Worm (Caenorhabditis elegans) whole organism, L1 larva: Measurements from ENCODE around the gene str-37.

Experiments
- C04F5.9 ChIP-seq: sonication (generic microtip); optimal IDR thresholded peaks from 2 replicates; lab custom pipeline; 2016; ENCODE audit warnings: missing genetic modification characterization, missing compliant biosample characterization
- C16A3.4 ChIP-seq: fragments of 150-350 bp; optimal IDR thresholded peaks from 2 replicates; lab custom pipeline; 2014; ENCODE audit warnings: missing biosample characterization, missing genetic modification characterization
- C34B4.2 ChIP-seq: sonication (generic microtip); optimal IDR thresholded peaks from 2 replicates; lab custom pipeline; 2017; ENCODE audit warnings: mild to moderate bottlenecking, missing genetic modification characterization, missing compliant biosample characterization
- Y116A8C.19 ChIP-seq: sonication (generic microtip); optimal IDR thresholded peaks from 2 replicates; lab custom pipeline; 2016; ENCODE audit warnings: missing compliant biosample characterization, missing genetic modification characterization, borderline replicate concordance
- aly-2 ChIP-seq: fragments of 150-350 bp; optimal IDR thresholded peaks from 2 replicates; lab custom pipeline; 2014; ENCODE audit warnings: missing biosample characterization, missing genetic modification characterization
- blmp-1 ChIP-seq: fragments of 150-350 bp; optimal IDR thresholded peaks from 2 replicates; lab custom pipeline; 2014; ENCODE audit warnings: missing biosample characterization, missing genetic modification characterization
- ceh-82 ChIP-seq, 3 experiments: fragments of 150-350 bp in 1 of 3; sonication (generic microtip) in 2 of 3; optimal IDR thresholded peaks; 2 replicates each; lab custom pipeline; 2014 to 2017; ENCODE audit warnings: missing biosample characterization in 3 of 3, missing genetic modification characterization in 3 of 3
- ceh-88 ChIP-seq: fragments of 200-800 bp; sonication (Bioruptor generic); IDR thresholded peaks from 2 replicates; pipeline ENCODE4 v1.3.6; 2022; ENCODE audit warnings: missing genetic modification characterization, missing compliant biosample characterization
- ceh-90 ChIP-seq: sonication (generic microtip); optimal IDR thresholded peaks from 2 replicates; lab custom pipeline; 2016; ENCODE audit warnings: missing genetic modification characterization, missing compliant biosample characterization
- dpl-1 ChIP-seq, 3 experiments: fragments of 150-350 bp in 2 of 3; sonication (generic microtip) in 1 of 3; optimal IDR thresholded peaks; 2 replicates each; lab custom pipeline; 2014 to 2017; ENCODE audit warnings: missing biosample characterization in 3 of 3, missing genetic modification characterization in 3 of 3, missing genetic modification reagents in 3 of 3
- efl-1 ChIP-seq, 4 experiments: fragments of 150-350 bp; optimal IDR thresholded peaks in 3 of 4; peaks in 1 of 4; 1 replicate in 1 of 4; 2 replicates in 3 of 4; lab custom pipeline; 2014; ENCODE audit warnings: missing biosample characterization in 2 of 4, missing genetic modification characterization in 2 of 4, missing genetic modification reagents in 2 of 4
- efl-3 ChIP-seq: fragments of 200-800 bp; sonication (Bioruptor generic); optimal IDR thresholded peaks from 2 replicates; lab custom pipeline; 2018; ENCODE audit warnings: mild to moderate bottlenecking, missing genetic modification characterization, missing compliant biosample characterization
- egl-27 ChIP-seq, 2 experiments: fragments of 150-350 bp in 1 of 2; sonication (generic microtip); optimal IDR thresholded peaks; 3 replicates each; lab custom pipeline; 2017 to 2018; ENCODE audit warnings: missing biosample characterization in 2 of 2, missing genetic modification characterization in 2 of 2, missing genetic modification reagents in 2 of 2
- elt-2 ChIP-seq: sonication (generic microtip); optimal IDR thresholded peaks from 2 replicates; lab custom pipeline; 2016; ENCODE audit warnings: missing genetic modification characterization, mild to moderate bottlenecking, inconsistent platforms, missing compliant biosample characterization, missing genetic modification reagents
- ets-5 ChIP-seq: fragments of 200-800 bp; sonication (Bioruptor generic); IDR thresholded peaks from 2 replicates; pipeline ENCODE4 v1.3.6; 2022; ENCODE audit warnings: missing genetic modification characterization, missing compliant biosample characterization
- fkh-4 ChIP-seq: sonication (generic microtip); optimal IDR thresholded peaks from 2 replicates; lab custom pipeline; 2016; ENCODE audit warnings: missing compliant biosample characterization, missing genetic modification characterization, borderline replicate concordance
- fkh-8 ChIP-seq: sonication (generic microtip); optimal IDR thresholded peaks from 2 replicates; lab custom pipeline; 2016; ENCODE audit warnings: mild to moderate bottlenecking, missing genetic modification characterization, missing compliant biosample characterization
- grh-1 ChIP-seq: fragments of 200-800 bp; sonication (Bioruptor generic); IDR thresholded peaks from 2 replicates; pipeline ENCODE4 v1.3.6; 2022; ENCODE audit warnings: missing genetic modification reagents, missing genetic modification characterization, missing compliant biosample characterization
- hlh-17 ChIP-seq: fragments of 200-800 bp; sonication (Bioruptor generic); optimal IDR thresholded peaks from 2 replicates; lab custom pipeline; 2018; ENCODE audit warnings: missing genetic modification characterization, mild to moderate bottlenecking, missing compliant biosample characterization, moderate library complexity, borderline replicate concordance
- hlh-4 ChIP-seq: sonication (generic microtip); optimal IDR thresholded peaks from 2 replicates; lab custom pipeline; 2016; ENCODE audit warnings: mild to moderate bottlenecking, missing genetic modification characterization, missing compliant biosample characterization
- isw-1 ChIP-seq: fragments of 200-800 bp; sonication (Bioruptor generic); IDR thresholded peaks from 2 replicates; pipeline ENCODE4 v1.3.6; 2022; ENCODE audit warnings: missing genetic modification characterization, missing compliant biosample characterization
- jun-1 ChIP-seq: fragments of 150-350 bp; optimal IDR thresholded peaks from 2 replicates; lab custom pipeline; 2014; ENCODE audit warnings: missing biosample characterization, missing genetic modification reagents, missing genetic modification characterization
- lin-15B ChIP-seq: fragments of 150-350 bp; sonication (generic microtip); optimal IDR thresholded peaks from 3 replicates; lab custom pipeline; 2014; ENCODE audit warnings: missing biosample characterization, missing genetic modification characterization
- lin-35 ChIP-seq, 2 experiments: fragments of 150-350 bp; optimal IDR thresholded peaks; 2 replicates each; lab custom pipeline; 2014; ENCODE audit warnings: missing biosample characterization in 2 of 2, missing genetic modification characterization in 2 of 2, missing genetic modification reagents in 2 of 2
- lin-39 ChIP-seq: fragments of 150-350 bp; optimal IDR thresholded peaks from 2 replicates; lab custom pipeline; 2014; ENCODE audit warnings: missing biosample characterization, missing genetic modification reagents, missing genetic modification characterization
- mef-2 ChIP-seq: fragments of 150-350 bp; optimal IDR thresholded peaks from 2 replicates; lab custom pipeline; 2014; ENCODE audit warnings: missing biosample characterization, missing genetic modification characterization
- mep-1 ChIP-seq: fragments of 150-350 bp; optimal IDR thresholded peaks from 2 replicates; lab custom pipeline; 2014; ENCODE audit warnings: missing biosample characterization, missing genetic modification characterization
- nhr-19 ChIP-seq: fragments of 200-800 bp; sonication (Bioruptor generic); conservative IDR thresholded peaks from 2 replicates; pipeline ENCODE4 v1.3.6; 2022; ENCODE audit warnings: missing genetic modification characterization, missing compliant biosample characterization
- nhr-20 ChIP-seq: sonication (generic microtip); optimal IDR thresholded peaks from 2 replicates; lab custom pipeline; 2016; ENCODE audit warnings: mild to moderate bottlenecking, missing genetic modification characterization, missing compliant biosample characterization
- nhr-237 ChIP-seq: fragments of 150-350 bp; optimal IDR thresholded peaks from 2 replicates; lab custom pipeline; 2014; ENCODE audit warnings: missing biosample characterization, missing genetic modification characterization
- nhr-76 ChIP-seq: sonication (generic microtip); optimal IDR thresholded peaks from 2 replicates; lab custom pipeline; 2017; ENCODE audit warnings: missing biosample characterization, missing genetic modification characterization
- nhr-84 ChIP-seq: sonication (generic microtip); optimal IDR thresholded peaks from 2 replicates; lab custom pipeline; 2017; ENCODE audit warnings: missing biosample characterization, missing genetic modification characterization
- nhr-90 ChIP-seq: sonication (generic microtip); optimal IDR thresholded peaks from 2 replicates; lab custom pipeline; 2016; ENCODE audit warnings: mild to moderate bottlenecking, missing genetic modification characterization, missing compliant biosample characterization; ENCODE audit not compliant: poor library complexity
- pax-3 ChIP-seq: fragments of 200-800 bp; sonication (Bioruptor generic); optimal IDR thresholded peaks from 2 replicates; lab custom pipeline; 2018; ENCODE audit warnings: mild to moderate bottlenecking, missing genetic modification characterization, moderate library complexity, missing compliant biosample characterization
- sox-4 ChIP-seq: sonication (generic microtip); optimal IDR thresholded peaks from 2 replicates; lab custom pipeline; 2016; ENCODE audit warnings: missing genetic modification characterization, missing compliant biosample characterization
- sptf-1 ChIP-seq: fragments of 150-350 bp; optimal IDR thresholded peaks from 2 replicates; lab custom pipeline; 2014; ENCODE audit warnings: missing biosample characterization, missing genetic modification characterization
- swsn-7 ChIP-seq: sonication (generic microtip); optimal IDR thresholded peaks from 2 replicates; lab custom pipeline; 2016; ENCODE audit warnings: missing genetic modification characterization, missing compliant biosample characterization
- unc-130 ChIP-seq: fragments of 150-350 bp; optimal IDR thresholded peaks from 2 replicates; lab custom pipeline; 2017; ENCODE audit warnings: missing biosample characterization, missing genetic modification characterization, inconsistent platforms
- unc-86 ChIP-seq: sonication (generic microtip); optimal IDR thresholded peaks from 2 replicates; lab custom pipeline; 2016; ENCODE audit warnings: missing genetic modification characterization, missing compliant biosample characterization
- xbp-1 ChIP-seq: sonication (generic microtip); optimal IDR thresholded peaks from 2 replicates; lab custom pipeline; 2016; ENCODE audit warnings: missing genetic modification characterization, missing compliant biosample characterization
- zag-1 ChIP-seq: fragments of 150-350 bp; optimal IDR thresholded peaks from 2 replicates; lab custom pipeline; 2014; ENCODE audit warnings: missing biosample characterization, missing genetic modification characterization
- ztf-4 ChIP-seq: fragments of 150-350 bp; optimal IDR thresholded peaks from 2 replicates; lab custom pipeline; 2014; ENCODE audit warnings: missing biosample characterization, missing genetic modification characterization

str-37 gene

DNA sequence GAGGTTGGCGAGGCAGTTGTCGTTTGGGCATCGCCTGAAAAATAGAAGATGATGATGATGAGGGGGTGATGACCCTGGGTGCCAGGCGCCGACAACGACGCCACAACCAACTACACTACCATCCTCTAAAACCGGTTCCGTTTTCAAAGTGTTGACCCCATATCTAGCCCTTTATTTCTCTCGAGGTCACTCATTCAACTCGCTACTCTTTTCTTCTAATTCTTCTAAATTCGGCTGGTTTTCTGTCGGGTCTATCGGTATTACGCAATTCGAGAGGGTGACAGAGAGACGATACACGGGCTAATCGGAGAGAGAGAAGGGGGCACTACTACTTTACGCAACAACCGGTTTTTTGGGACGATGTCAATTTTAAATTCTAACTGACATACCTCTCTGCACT lies 43.8 kb downstream of the str-37 start (continued):
- no peak for TF ChIP-seq unc-86 (tag; lab: Kevin White, UChicago)
- TF ChIP-seq ztf-4 (tag; lab: Kevin White, UChicago): peak; percentile 57
- peak in 2 of 3 experiments; percentile 24 to 26 for TF ChIP-seq ceh-82 (tag; optimal IDR thresholded peaks at IDR 0.05; lab: Kevin White, UChicago)
- TF ChIP-seq zag-1 (tag; lab: Kevin White, UChicago): no peak
- TF ChIP-seq hlh-17 (GFP tag; lab: Kevin White, UChicago): no peak
- TF ChIP-seq C04F5.9 (tag; lab: Kevin White, UChicago): peak; percentile 2
- TF ChIP-seq unc-130 (tag; lab: Kevin White, UChicago): peak; percentile 59
- no peak for TF ChIP-seq elt-2 (tag; lab: Kevin White, UChicago)
- peak; percentile 31 for TF ChIP-seq jun-1
- TF ChIP-seq Y116A8C.19 (tag; lab: Kevin White, UChicago): no peak
- TF ChIP-seq mef-2: no peak
- no peak for TF ChIP-seq ets-5 (GFP tag; lab: Robert Waterston, UW)
- no peak for TF ChIP-seq nhr-84 (tag; lab: Kevin White, UChicago)
- TF ChIP-seq aly-2: no peak
- TF ChIP-seq lin-35 (GFP tag; optimal IDR thresholded peaks at IDR 0.05; lab: Kevin White, UChicago): peak; percentile 21 to 69
- TF ChIP-seq isw-1 (GFP tag; lab: Robert Waterston, UW): no peak
- peak; percentile 81 for TF ChIP-seq mep-1
- peak; percentile 62 for TF ChIP-seq C16A3.4 (tag; lab: Kevin White, UChicago)
- peak; percentile 63 for TF ChIP-seq swsn-7
- no peak for TF ChIP-seq ceh-88 (GFP tag; lab: Robert Waterston, UW)
- peak; percentile 19 to 38 for TF ChIP-seq egl-27 (tag; optimal IDR thresholded peaks at IDR 0.05; lab: Kevin White, UChicago)
- TF ChIP-seq nhr-19 (GFP tag; lab: Robert Waterston, UW): peak; percentile 63
- TF ChIP-seq sptf-1 (tag; lab: Kevin White, UChicago): no peak
- TF ChIP-seq nhr-20: peak; percentile 92
- TF ChIP-seq xbp-1 (tag; lab: Kevin White, UChicago): peak; percentile 22
- TF ChIP-seq fkh-8 (tag; lab: Kevin White, UChicago): no peak
- no peak for TF ChIP-seq hlh-4 (tag; lab: Kevin White, UChicago)
- no peak for TF ChIP-seq fkh-4 (tag; lab: Kevin White, UChicago)
- peak; percentile 13 for TF ChIP-seq efl-3 (GFP tag; lab: Kevin White, UChicago)
- no peak for TF ChIP-seq lin-15B (tag; lab: Kevin White, UChicago)
- TF ChIP-seq pax-3 (tag; lab: Kevin White, UChicago): no peak
- peak; percentile 100 for TF ChIP-seq grh-1
- peak; percentile 59 for TF ChIP-seq nhr-237
- no peak for TF ChIP-seq C34B4.2 (tag; lab: Kevin White, UChicago)
- no peak for TF ChIP-seq nhr-76 (tag; lab: Kevin White, UChicago)
- TF ChIP-seq blmp-1 (tag; lab: Kevin White, UChicago): peak; percentile 95
- no peak for TF ChIP-seq ceh-90
- TF ChIP-seq dpl-1 (GFP tag; optimal IDR thresholded peaks at IDR 0.05; lab: Kevin White, UChicago): peak in 2 of 3 experiments; percentile 23 to 63
- no peak for TF ChIP-seq sox-4
- TF ChIP-seq, all 84 proteins: peak for 38

DNA sequence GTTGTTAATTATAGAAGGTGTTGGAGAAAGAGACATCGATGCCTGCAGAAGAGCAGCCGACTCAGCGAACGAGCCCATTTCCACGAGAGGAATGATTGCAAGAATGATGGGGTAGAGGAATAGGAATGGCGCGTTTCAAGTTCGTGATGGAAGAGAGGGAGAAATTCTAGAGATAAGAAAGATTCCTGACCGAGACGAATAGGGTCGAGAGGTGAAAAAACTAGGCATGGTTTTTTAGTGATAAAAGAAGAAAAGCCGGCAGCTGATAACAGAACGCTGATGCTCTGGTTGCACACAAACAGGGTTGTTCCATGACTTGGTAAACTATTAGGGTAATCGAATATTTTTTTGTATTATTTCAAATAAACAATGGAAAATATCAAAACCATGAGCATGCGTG lies 45.3 kb downstream of the str-37 start:
- peak; percentile 61 for TF ChIP-seq elt-2 (tag; lab: Kevin White, UChicago)
- TF ChIP-seq unc-130 (tag; lab: Kevin White, UChicago): no peak
- no peak for TF ChIP-seq efl-1 (optimal IDR thresholded peaks at IDR 0.05; lab: Kevin White, UChicago)
- peak in 1 of 2 experiments; percentile 91 for TF ChIP-seq efl-1 (GFP tag; optimal IDR thresholded peaks at IDR 0.05 in 1 of 2; lab: Kevin White, UChicago)
- peak; percentile 8 for TF ChIP-seq nhr-90 (tag; lab: Kevin White, UChicago)
- TF ChIP-seq lin-39 (tag; lab: Kevin White, UChicago): no peak
- TF ChIP-seq pax-3 (tag; lab: Kevin White, UChicago): peak; percentile 32
